Worm (Caenorhabditis elegans) whole organism, L4/young adult: Measurements from ENCODE around the gene F57B9.1.

Experiments used
- W03F9.2 ChIP-seq: fragments of 150-350 bp; optimal IDR thresholded peaks from 2 replicates; lab custom pipeline; 2014; ENCODE audit warnings: missing biosample characterization, missing genetic modification characterization
- dao-5 ChIP-seq: sonication (generic microtip); optimal IDR thresholded peaks from 2 replicates; lab custom pipeline; 2016; ENCODE audit warnings: missing genotype, missing genetic modification characterization, moderate library complexity, missing compliant biosample characterization
- him-1 ChIP-seq: sonication (generic microtip); optimal IDR thresholded peaks from 2 replicates; lab custom pipeline; 2016; ENCODE audit warnings: missing genotype, missing genetic modification reagents, missing genetic modification characterization, missing compliant biosample characterization

The F57B9.1 gene

DNA sequence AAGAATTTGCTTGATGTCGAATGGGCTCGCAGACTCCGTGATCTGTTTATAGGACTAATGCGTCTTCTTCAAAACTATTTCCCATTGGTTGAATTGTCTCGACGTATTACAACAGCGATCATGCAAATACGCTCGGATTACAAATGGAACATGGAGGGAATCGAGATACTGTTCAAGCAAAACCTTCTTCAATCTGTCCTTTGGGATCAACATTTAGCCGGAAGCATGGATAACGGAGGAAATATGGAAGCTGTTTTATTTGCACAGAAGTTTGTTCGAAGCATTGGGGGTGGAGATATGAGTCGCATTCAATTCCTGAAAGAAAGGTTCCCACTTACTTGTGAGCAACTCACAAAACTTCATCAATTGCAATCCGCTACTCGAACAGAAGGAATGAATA is 6.1 kb upstream of the F57B9.1 start:
- TF ChIP-seq him-1 (tag; lab: Kevin White, UChicago), result no peak
- TF ChIP-seq W03F9.2 (tag; lab: Kevin White, UChicago), result no peak
- TF ChIP-seq dao-5 (tag; lab: Kevin White, UChicago), result no peak

DNA sequence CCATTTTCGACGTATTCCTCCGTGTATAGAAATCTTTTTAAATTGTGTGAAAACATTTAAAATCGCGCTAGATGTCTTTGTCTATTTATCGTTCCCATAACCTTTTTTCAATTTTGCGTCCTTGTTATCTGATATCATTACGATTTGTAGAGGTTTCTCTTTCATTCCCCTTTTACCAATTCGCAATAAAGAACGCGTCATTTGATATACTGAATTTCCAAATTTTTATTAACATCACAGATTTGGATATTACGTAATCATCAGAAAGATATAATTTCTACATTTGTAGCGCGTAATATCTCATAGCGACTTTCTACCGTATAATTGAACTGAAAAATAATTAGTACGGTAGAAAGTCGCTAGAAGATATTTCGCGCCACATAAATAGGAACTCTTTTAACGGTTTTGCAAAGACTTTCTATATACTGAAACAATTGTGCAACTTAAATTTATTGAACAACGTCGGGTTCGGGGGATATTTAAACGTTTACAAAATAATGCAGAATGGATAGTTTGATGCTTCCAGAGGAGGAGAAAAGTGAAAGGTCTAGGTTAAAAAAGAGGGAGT is 3.1 kb upstream of the F57B9.1 start:
- no peak for TF ChIP-seq dao-5 (tag; lab: Kevin White, UChicago)
- TF ChIP-seq him-1 (tag; lab: Kevin White, UChicago), result no peak
- no peak for TF ChIP-seq W03F9.2 (tag; lab: Kevin White, UChicago)

- peak; percentile 42 for TF ChIP-seq W03F9.2 (tag; lab: Kevin White, UChicago)
- TF ChIP-seq dao-5 (tag; lab: Kevin White, UChicago), result no peak
Measured at ce11 chrIII:6961167-6961566, 723 bp upstream of the F57B9.1 start.

ce11 chrIII:6968080-6968639 is 6.3 kb downstream of the F57B9.1 start, which contains the start of gene panl-2:
Gene panl-2, minus strand, starts transcription at chrIII:6968130.
- TF ChIP-seq him-1 (tag; lab: Kevin White, UChicago) (no peak), dao-5 (tag; lab: Kevin White, UChicago) (no peak), W03F9.2 (tag; lab: Kevin White, UChicago) (no peak)

ce11 chrIII:6968655-6969054 is 6.8 kb downstream of the F57B9.1 start:
- TF ChIP-seq dao-5 (tag; lab: Kevin White, UChicago) (no peak), him-1 (tag; lab: Kevin White, UChicago) (no peak), W03F9.2 (tag; lab: Kevin White, UChicago) (no peak)

DNA sequence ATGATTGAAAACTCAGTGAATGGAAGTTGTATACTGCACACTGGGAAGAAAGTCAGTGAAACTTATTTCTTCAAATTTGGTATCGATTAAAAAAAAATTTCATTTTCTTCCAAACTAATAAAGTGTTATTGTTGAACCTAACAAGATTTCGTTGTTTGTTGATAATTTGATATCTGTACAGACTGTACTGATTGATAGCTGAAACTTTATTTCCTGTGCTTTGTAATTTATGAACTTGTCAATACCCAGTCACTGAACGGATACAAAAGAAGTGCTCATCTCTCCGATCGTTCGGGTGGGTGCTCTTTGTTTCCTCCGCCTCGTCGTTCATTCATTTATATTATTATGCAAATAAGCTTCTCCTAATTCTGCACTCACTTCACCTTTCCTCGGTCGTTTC is 7.2 kb downstream of the F57B9.1 start, which contains the start of gene F31E3.12:
Gene F31E3.12, plus strand, starts transcription at position 301 of the 400 bp plus-strand sequence.
- no peak for TF ChIP-seq W03F9.2 (tag; lab: Kevin White, UChicago)
- TF ChIP-seq him-1 (tag; lab: Kevin White, UChicago), result no peak
- no peak for TF ChIP-seq dao-5 (tag; lab: Kevin White, UChicago)

DNA sequence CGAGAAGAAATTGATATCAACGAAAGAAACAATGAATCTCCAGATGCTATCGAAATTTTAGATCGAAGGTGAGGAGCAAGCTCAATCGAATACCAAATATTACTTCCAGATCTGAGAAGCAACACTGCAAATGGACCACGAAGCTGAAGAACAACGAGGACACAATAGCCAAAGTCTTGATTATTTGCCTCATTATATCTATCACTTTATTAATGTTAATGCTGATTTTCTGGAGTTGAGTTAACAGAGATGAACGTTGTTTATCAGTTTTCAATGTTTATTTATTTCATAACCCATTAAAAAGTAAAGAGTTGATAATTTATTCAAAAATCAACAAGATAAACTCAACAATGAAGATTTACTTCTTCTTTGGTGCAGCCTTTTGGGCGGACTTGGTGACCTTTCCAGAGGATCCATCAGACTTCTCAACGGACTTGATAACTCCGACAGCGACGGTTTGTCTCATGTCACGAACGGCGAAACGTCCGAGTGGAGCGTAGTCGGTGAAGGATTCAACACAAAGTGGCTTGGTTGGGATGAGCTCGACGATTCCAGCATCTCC is 8.0 kb downstream of the F57B9.1 start:
- TF ChIP-seq him-1 (tag; lab: Kevin White, UChicago), result no peak
- TF ChIP-seq dao-5 (tag; lab: Kevin White, UChicago), result peak; percentile 25
- peak; percentile 50 for TF ChIP-seq W03F9.2 (tag; lab: Kevin White, UChicago)

DNA sequence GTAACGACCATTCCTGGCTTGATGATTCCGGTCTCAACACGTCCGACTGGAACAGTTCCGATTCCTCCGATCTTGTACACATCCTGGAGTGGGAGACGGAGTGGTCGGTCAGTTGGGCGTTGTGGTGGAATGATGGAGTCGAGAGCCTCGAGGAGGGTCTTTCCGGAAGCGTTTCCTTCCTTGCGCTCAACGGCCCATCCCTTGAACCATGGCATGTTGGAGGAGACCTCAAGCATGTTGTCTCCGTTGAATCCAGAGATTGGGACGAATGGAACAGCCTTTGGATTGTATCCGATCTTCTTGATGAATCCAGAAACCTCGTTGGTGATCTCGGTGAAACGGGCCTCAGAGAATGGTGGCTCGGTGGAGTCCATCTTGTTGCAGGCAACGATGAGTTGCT is 8.9 kb downstream of the F57B9.1 start:
- no peak for TF ChIP-seq dao-5 (tag; lab: Kevin White, UChicago)
- TF ChIP-seq him-1 (tag; lab: Kevin White, UChicago), result no peak
- no peak for TF ChIP-seq W03F9.2 (tag; lab: Kevin White, UChicago)

- TF ChIP-seq dao-5 (tag; lab: Kevin White, UChicago) (no peak), W03F9.2 (tag; lab: Kevin White, UChicago) (peak; percentile 97), him-1 (tag; lab: Kevin White, UChicago) (peak; percentile 80)
Measured at ce11 chrIII:6971662-6972284, 9.9 kb downstream of the F57B9.1 start, which contains the start of the genes eef-1A.1 and rfc-4. Gene eef-1A.1, minus strand, starts transcription at chrIII:6971712. Gene rfc-4, plus strand, starts transcription at chrIII:6972253.

- no peak for TF ChIP-seq W03F9.2 (tag; lab: Kevin White, UChicago)
- TF ChIP-seq him-1 (tag; lab: Kevin White, UChicago), result no peak
- TF ChIP-seq dao-5 (tag; lab: Kevin White, UChicago), result no peak
Measured at ce11 chrIII:6973682-6974081, 11.8 kb downstream of the F57B9.1 start, which contains the start of gene F31E3.2. Gene F31E3.2, plus strand, starts transcription at chrIII:6973982.

- no peak for TF ChIP-seq him-1 (tag; lab: Kevin White, UChicago)
- no peak for TF ChIP-seq W03F9.2 (tag; lab: Kevin White, UChicago)
- TF ChIP-seq dao-5 (tag; lab: Kevin White, UChicago), result no peak
Measured at ce11 chrIII:6974952-6975351, 13.1 kb downstream of the F57B9.1 start.

DNA sequence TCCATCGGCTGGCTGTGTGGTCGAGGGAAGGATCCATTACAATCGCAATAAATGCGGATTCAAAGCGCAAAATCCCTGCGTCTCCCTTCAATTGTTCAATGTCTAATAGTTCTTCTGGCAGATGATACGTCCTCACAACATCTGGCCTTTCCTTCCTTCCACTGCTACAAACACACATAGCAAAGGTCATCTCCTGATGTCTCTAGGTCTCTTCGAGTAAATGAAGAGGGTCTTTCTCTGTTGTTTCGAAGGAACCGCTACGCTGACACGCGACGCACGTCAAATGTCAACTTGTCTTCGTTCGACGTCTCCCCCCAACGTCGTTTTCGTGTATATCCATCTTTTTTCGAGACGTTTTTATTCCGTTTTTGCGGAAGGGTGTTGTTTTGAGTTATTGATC is 17.0 kb downstream of the F57B9.1 start:
- TF ChIP-seq W03F9.2 (tag; lab: Kevin White, UChicago) (no peak), him-1 (tag; lab: Kevin White, UChicago) (no peak)

- TF ChIP-seq him-1 (tag; lab: Kevin White, UChicago) (no peak), dao-5 (tag; lab: Kevin White, UChicago) (no peak), W03F9.2 (tag; lab: Kevin White, UChicago) (no peak)
Measured at ce11 chrIII:6979584-6979983, 17.7 kb downstream of the F57B9.1 start, which contains the start of gene ceh-20. Gene ceh-20, plus strand, starts transcription at chrIII:6979884.
